Worm (Caenorhabditis elegans) whole organism, L4 larva: ENCODE data around the gene F28C1.3.
"Not testable (repeated sequence)": the region's sequence is repeated elsewhere in the genome, so short reads cannot be mapped to it uniquely, and the experiment has no call there.

Source experiments
- F10B5.3 ChIP-seq: sonication (generic microtip); optimal IDR thresholded peaks from 2 replicates; lab custom pipeline; 2016; ENCODE audit warnings: mild to moderate bottlenecking, missing genetic modification characterization, missing compliant biosample characterization
- F37D6.2 ChIP-seq: sonication (generic microtip); optimal IDR thresholded peaks from 2 replicates; lab custom pipeline; 2016; ENCODE audit warnings: mild to moderate bottlenecking, missing genetic modification characterization, missing compliant biosample characterization
- T20F7.1 ChIP-seq: fragments of 200-800 bp; sonication (Bioruptor generic); optimal IDR thresholded peaks from 2 replicates; lab custom pipeline; 2018; ENCODE audit warnings: mild to moderate bottlenecking, missing genetic modification characterization, missing compliant biosample characterization
- Y48G9A.11 ChIP-seq: fragments of 200-800 bp; sonication (Bioruptor generic); IDR thresholded peaks from 2 replicates; pipeline ENCODE4 v1.3.6; 2022; ENCODE audit warnings: missing genetic modification reagents, missing genetic modification characterization, missing compliant biosample characterization
- Y5F2A.4 ChIP-seq: fragments of 200-800 bp; sonication (Bioruptor generic); optimal IDR thresholded peaks from 2 replicates; lab custom pipeline; 2018; ENCODE audit warnings: mild to moderate bottlenecking, missing genetic modification characterization, missing compliant biosample characterization
- ZK337.2 ChIP-seq: fragments of 200-800 bp; sonication (Bioruptor generic); IDR thresholded peaks from 2 replicates; pipeline ENCODE4 v1.3.6; 2022; ENCODE audit warnings: missing genetic modification reagents, missing genetic modification characterization, missing compliant biosample characterization
- aha-1 ChIP-seq: fragments of 150-350 bp; peaks from one replicate; lab custom pipeline; 2014; ENCODE audit warnings: missing biosample characterization, missing genetic modification characterization
- ama-1 ChIP-seq: fragments of 150-350 bp; optimal IDR thresholded peaks from 2 replicates; lab custom pipeline; 2014; ENCODE audit warnings: inconsistent platforms, mixed read lengths
- arid-1 ChIP-seq: fragments of 200-800 bp; sonication (Bioruptor generic); conservative IDR thresholded peaks from 2 replicates; pipeline ENCODE4 v1.3.6; 2022; ENCODE audit warnings: missing genetic modification reagents, missing genetic modification characterization, missing compliant biosample characterization
- attf-4 ChIP-seq: sonication (generic microtip); optimal IDR thresholded peaks from 3 replicates; lab custom pipeline; 2017; ENCODE audit warnings: missing biosample characterization, missing genetic modification characterization
- ceh-20 ChIP-seq: fragments of 200-800 bp; sonication (Bioruptor generic); IDR thresholded peaks from 2 replicates; pipeline ENCODE4 v1.3.6; 2022; ENCODE audit warnings: missing genetic modification reagents, missing genetic modification characterization, missing compliant biosample characterization
- ceh-28 ChIP-seq: fragments of 150-350 bp; optimal IDR thresholded peaks from 2 replicates; lab custom pipeline; 2014; ENCODE audit warnings: missing biosample characterization, missing genetic modification reagents, missing genetic modification characterization
- daf-16 ChIP-seq, 3 experiments: sonication (generic microtip); optimal IDR thresholded peaks; 2 replicates each; lab custom pipeline; 2016 to 2017; ENCODE audit warnings: missing genetic modification characterization in 3 of 3, missing genetic modification reagents in 3 of 3, mild to moderate bottlenecking in 2 of 3, missing compliant biosample characterization in 2 of 3, missing biosample characterization in 1 of 3, moderate library complexity in 1 of 3
- dmd-6 ChIP-seq: fragments of 200-800 bp; sonication (Bioruptor generic); IDR thresholded peaks from 2 replicates; pipeline ENCODE4 v1.3.6; 2022; ENCODE audit warnings: missing genetic modification reagents, missing genetic modification characterization, missing compliant biosample characterization
- dve-1 ChIP-seq: sonication (generic microtip); optimal IDR thresholded peaks from 2 replicates; lab custom pipeline; 2017; ENCODE audit warnings: antibody characterized with exemption, mild to moderate bottlenecking, missing genetic modification characterization, missing compliant biosample characterization; ENCODE audit not compliant: insufficient read depth
- egl-43 ChIP-seq: fragments of 200-800 bp; sonication (Bioruptor generic); IDR thresholded peaks from 2 replicates; pipeline ENCODE4 v1.3.6; 2022; ENCODE audit warnings: missing genetic modification reagents, missing genetic modification characterization, missing compliant biosample characterization
- gei-8 ChIP-seq: fragments of 200-800 bp; sonication (Bioruptor generic); optimal IDR thresholded peaks from 2 replicates; lab custom pipeline; 2018; ENCODE audit warnings: mild to moderate bottlenecking, missing genetic modification characterization, missing compliant biosample characterization
- hlh-11 ChIP-seq: fragments of 200-800 bp; sonication (Bioruptor generic); optimal IDR thresholded peaks from 2 replicates; lab custom pipeline; 2018; ENCODE audit warnings: mild to moderate bottlenecking, missing genetic modification characterization, missing compliant biosample characterization
- hlh-30 ChIP-seq: sonication (generic microtip); optimal IDR thresholded peaks from 2 replicates; lab custom pipeline; 2017; ENCODE audit warnings: antibody characterized with exemption, mild to moderate bottlenecking, missing genetic modification characterization, missing compliant biosample characterization; ENCODE audit not compliant: insufficient read depth
- jun-1 ChIP-seq: fragments of 150-350 bp; optimal IDR thresholded peaks from 2 replicates; lab custom pipeline; 2014; ENCODE audit warnings: missing biosample characterization, missing genetic modification reagents, missing genetic modification characterization
- lir-3 ChIP-seq: sonication (generic microtip); optimal IDR thresholded peaks from 2 replicates; lab custom pipeline; 2016; ENCODE audit warnings: mild to moderate bottlenecking, missing genetic modification characterization, missing compliant biosample characterization
- lsy-2 ChIP-seq, 2 experiments: fragments of 150-350 bp in 1 of 2; sonication (generic microtip) in 1 of 2; optimal IDR thresholded peaks; 2 replicates each; lab custom pipeline; 2014 to 2017; ENCODE audit warnings: missing biosample characterization in 2 of 2, missing genetic modification characterization in 2 of 2
- mep-1 ChIP-seq: fragments of 150-350 bp; sonication (generic microtip); optimal IDR thresholded peaks from 3 replicates; lab custom pipeline; 2014; ENCODE audit warnings: missing biosample characterization, missing genetic modification characterization
- mxl-3 ChIP-seq: fragments of 200-800 bp; sonication (Bioruptor generic); optimal IDR thresholded peaks from 2 replicates; lab custom pipeline; 2018; ENCODE audit warnings: mild to moderate bottlenecking, missing genetic modification characterization, missing compliant biosample characterization
- nhr-10 ChIP-seq: fragments of 150-350 bp; optimal IDR thresholded peaks from 2 replicates; lab custom pipeline; 2014; ENCODE audit warnings: missing biosample characterization, missing genetic modification characterization
- nhr-102 ChIP-seq: sonication (generic microtip); optimal IDR thresholded peaks from 2 replicates; lab custom pipeline; 2016; ENCODE audit warnings: mild to moderate bottlenecking, missing genetic modification characterization, moderate library complexity, missing compliant biosample characterization
- nhr-11 ChIP-seq: fragments of 150-350 bp; optimal IDR thresholded peaks from 2 replicates; lab custom pipeline; 2014; ENCODE audit warnings: missing biosample characterization, missing genetic modification characterization
- nhr-111 ChIP-seq: fragments of 200-800 bp; sonication (Bioruptor generic); optimal IDR thresholded peaks from 2 replicates; lab custom pipeline; 2018; ENCODE audit warnings: mild to moderate bottlenecking, missing genetic modification characterization, missing compliant biosample characterization
- nhr-28 ChIP-seq: fragments of 150-350 bp; optimal IDR thresholded peaks from 2 replicates; lab custom pipeline; 2014; ENCODE audit warnings: missing biosample characterization, missing genetic modification characterization
- nhr-42 ChIP-seq: fragments of 200-800 bp; sonication (Bioruptor generic); IDR thresholded peaks from 2 replicates; pipeline ENCODE4 v1.3.6; 2022; ENCODE audit warnings: missing genetic modification characterization, missing compliant biosample characterization
- nhr-48 ChIP-seq: sonication (generic microtip); optimal IDR thresholded peaks from 2 replicates; lab custom pipeline; 2016; ENCODE audit warnings: mild to moderate bottlenecking, missing genetic modification characterization, missing compliant biosample characterization
- nhr-77 ChIP-seq: fragments of 150-350 bp; optimal IDR thresholded peaks from 2 replicates; lab custom pipeline; 2014; ENCODE audit warnings: missing biosample characterization, missing genetic modification characterization
- php-3 ChIP-seq: fragments of 200-800 bp; sonication (Bioruptor generic); IDR thresholded peaks from 2 replicates; pipeline ENCODE4 v1.3.6; 2022; ENCODE audit warnings: missing genetic modification reagents, missing genetic modification characterization, missing compliant biosample characterization
- pqm-1 ChIP-seq: sonication (generic microtip); optimal IDR thresholded peaks from 2 replicates; lab custom pipeline; 2017; ENCODE audit warnings: missing biosample characterization, missing genetic modification characterization
- sdz-12 ChIP-seq: fragments of 200-800 bp; sonication (Bioruptor generic); optimal IDR thresholded peaks from 2 replicates; lab custom pipeline; 2018; ENCODE audit warnings: mild to moderate bottlenecking, missing genetic modification characterization, missing compliant biosample characterization
- spr-3 ChIP-seq: fragments of 200-800 bp; sonication (Bioruptor generic); optimal IDR thresholded peaks from 2 replicates; lab custom pipeline; 2018; ENCODE audit warnings: mild to moderate bottlenecking, missing genetic modification characterization, missing compliant biosample characterization
- unc-130 ChIP-seq: sonication (generic microtip); optimal IDR thresholded peaks from 2 replicates; lab custom pipeline; 2016; ENCODE audit warnings: missing genetic modification reagents, missing genetic modification characterization, missing compliant biosample characterization
- unc-62 ChIP-seq, 3 experiments: fragments of 150-350 bp in 1 of 3; sonication (generic microtip); optimal IDR thresholded peaks in 2 of 3; peaks in 1 of 3; 1 replicate in 1 of 3; 2 replicates in 2 of 3; lab custom pipeline; 2014 to 2017; ENCODE audit warnings: missing biosample characterization in 3 of 3, missing genetic modification characterization in 3 of 3, missing genetic modification reagents in 3 of 3, missing genotype in 1 of 3
- ztf-11 ChIP-seq: fragments of 150-350 bp; optimal IDR thresholded peaks from 2 replicates; lab custom pipeline; 2014; ENCODE audit warnings: missing biosample characterization, missing genetic modification characterization
- ztf-7 ChIP-seq: fragments of 150-350 bp; optimal IDR thresholded peaks from 2 replicates; lab custom pipeline; 2014; ENCODE audit warnings: missing biosample characterization, missing genetic modification characterization

Gene F28C1.3

ce11 chrV:12505730-12506129 is 37.3 kb downstream of the F28C1.3 start:
- TF ChIP-seq aha-1 (tag; lab: Kevin White, UChicago) (peak; percentile 23), unc-130 (GFP tag; lab: Kevin White, UChicago) (no peak)

- no peak for TF ChIP-seq jun-1 (tag; lab: Kevin White, UChicago)
- no peak for TF ChIP-seq ZK337.2 (GFP tag; lab: Robert Waterston, UW)
- TF ChIP-seq unc-62 (GFP tag; optimal IDR thresholded peaks at IDR 0.05 in 1 of 2; lab: Kevin White, UChicago), result peak in 1 of 2 experiments; percentile 59
- TF ChIP-seq unc-62 (tag; optimal IDR thresholded peaks at IDR 0.05; lab: Kevin White, UChicago), result no peak
- no peak for TF ChIP-seq T20F7.1 (GFP tag; lab: Kevin White, UChicago)
- no peak for TF ChIP-seq attf-4
Observed at ce11 chrV:12506185-12506584, 37.7 kb downstream of the F28C1.3 start, which contains the start of gene nlp-46. Gene nlp-46 (minus strand): TSS chrV:12506285.

ce11 chrV:12509922-12510582 is 41.6 kb downstream of the F28C1.3 start:
- TF ChIP-seq lir-3 (tag; lab: Kevin White, UChicago), result peak; percentile 3
- TF ChIP-seq unc-62 (GFP tag; optimal IDR thresholded peaks at IDR 0.05 in 1 of 2; lab: Kevin White, UChicago), result peak in 1 of 2 experiments; percentile 87
- not testable (repeated sequence) for TF ChIP-seq unc-62 (tag; optimal IDR thresholded peaks at IDR 0.05; lab: Kevin White, UChicago)
- TF ChIP-seq hlh-11 (tag; lab: Kevin White, UChicago), result peak; percentile 4
- TF ChIP-seq F10B5.3 (tag; lab: Kevin White, UChicago), result peak; percentile 1
- TF ChIP-seq Y5F2A.4 (GFP tag; lab: Kevin White, UChicago), result peak; percentile 51
- TF ChIP-seq nhr-111, result peak; percentile 91
- TF ChIP-seq gei-8 (GFP tag; lab: Kevin White, UChicago), result peak; percentile 62
- peak; percentile 28 for TF ChIP-seq mxl-3 (GFP tag; lab: Kevin White, UChicago)
- TF ChIP-seq aha-1 (tag; lab: Kevin White, UChicago), result peak; percentile 79
- peak; percentile 88 for TF ChIP-seq spr-3 (GFP tag; lab: Kevin White, UChicago)
- TF ChIP-seq sdz-12 (GFP tag; lab: Kevin White, UChicago), result peak; percentile 76

- TF ChIP-seq egl-43 (GFP tag; lab: Robert Waterston, UW) (no peak), dve-1 (tag; lab: Kevin White, UChicago) (no peak), ama-1 (lab: Kevin White, UChicago) (no peak), aha-1 (tag; lab: Kevin White, UChicago) (peak; percentile 78), nhr-28 (tag; lab: Kevin White, UChicago) (peak; percentile 45), nhr-10 (tag; lab: Kevin White, UChicago) (no peak), F10B5.3 (tag; lab: Kevin White, UChicago) (no peak), mxl-3 (GFP tag; lab: Kevin White, UChicago) (peak; percentile 51)
Observed at ce11 chrV:12511946-12512345, 43.5 kb downstream of the F28C1.3 start.

- no peak for TF ChIP-seq nhr-11 (tag; lab: Kevin White, UChicago)
- TF ChIP-seq mep-1 (tag; lab: Kevin White, UChicago), result peak; percentile 21
- no peak for TF ChIP-seq ztf-7
- TF ChIP-seq nhr-28 (tag; lab: Kevin White, UChicago), result peak; percentile 91
- peak in 1 of 2 experiments; percentile 31 for TF ChIP-seq daf-16 (GFP tag; optimal IDR thresholded peaks at IDR 0.05; lab: Kevin White, UChicago)
- peak; percentile 91 for TF ChIP-seq daf-16 (tag; optimal IDR thresholded peaks at IDR 0.05; lab: Kevin White, UChicago)
- no peak for TF ChIP-seq F37D6.2 (tag; lab: Kevin White, UChicago)
- TF ChIP-seq php-3 (GFP tag; lab: Robert Waterston, UW), result 0 out of 2 replicates have a peak, but pooled peaks have one; percentile 28
- TF ChIP-seq pqm-1 (tag; lab: Kevin White, UChicago), result peak; percentile 94
- TF ChIP-seq dmd-6 (GFP tag; lab: Robert Waterston, UW), result peak; percentile 78
- no peak for TF ChIP-seq ztf-11 (tag; lab: Kevin White, UChicago)
- TF ChIP-seq lsy-2 (tag; optimal IDR thresholded peaks at IDR 0.05; lab: Kevin White, UChicago), result peak in 1 of 2 experiments; percentile 20
- no peak for TF ChIP-seq arid-1
- peak; percentile 69 for TF ChIP-seq nhr-77 (tag; lab: Kevin White, UChicago)
- TF ChIP-seq nhr-111, result no peak
- no peak for TF ChIP-seq nhr-42
- no peak for TF ChIP-seq ceh-28 (tag; lab: Kevin White, UChicago)
- TF ChIP-seq Y48G9A.11 (GFP tag; lab: Robert Waterston, UW), result no peak
- TF ChIP-seq hlh-11 (tag; lab: Kevin White, UChicago), result peak; percentile 84
- peak; percentile 11 for TF ChIP-seq nhr-102
- TF ChIP-seq dve-1 (tag; lab: Kevin White, UChicago), result peak; percentile 77
- no peak for TF ChIP-seq ceh-20 (GFP tag; lab: Robert Waterston, UW)
- TF ChIP-seq nhr-48, result peak; percentile 17
- peak; percentile 50 for TF ChIP-seq T20F7.1 (GFP tag; lab: Kevin White, UChicago)
- TF ChIP-seq hlh-30 (tag; lab: Kevin White, UChicago), result peak; percentile 84
Observed at ce11 chrV:12512773-12513172, 44.3 kb downstream of the F28C1.3 start, which contains the start of the genes T28H10.2 and lgmn-1. Gene T28H10.2 (minus strand): TSS chrV:12512949. Gene lgmn-1 (plus strand): TSS chrV:12513056.
